Fruit fly (Drosophila melanogaster) whole organism, adult: ENCODE data around the gene Erk7.

ENCODE experiments used
- CG11617 ChIP-seq: fragments of 200-800 bp; sonication (Bioruptor generic); optimal IDR thresholded peaks from 2 replicates; lab custom pipeline; 2017; ENCODE audit warnings: mild to moderate bottlenecking, missing biosample characterization, missing genetic modification reagents, missing genetic modification characterization
- CG12768 ChIP-seq: fragments of 200-800 bp; sonication (Bioruptor generic); optimal IDR thresholded peaks from 2 replicates; lab custom pipeline; 2017; ENCODE audit warnings: missing biosample characterization, missing genetic modification characterization, mild to moderate bottlenecking, moderate library complexity, missing genetic modification reagents
- CG14711 ChIP-seq: fragments of 200-800 bp; sonication (Bioruptor generic); optimal IDR thresholded peaks from 2 replicates; lab custom pipeline; 2018; ENCODE audit warnings: missing biosample characterization, mild to moderate bottlenecking, missing genetic modification characterization, moderate library complexity
- CG1620 ChIP-seq: fragments of 200-800 bp; sonication (Bioruptor generic); optimal IDR thresholded peaks from 2 replicates; lab custom pipeline; 2016; ENCODE audit warnings: missing biosample characterization, missing genetic modification characterization
- CG33017 ChIP-seq: fragments of 200-800 bp; sonication (Bioruptor generic); optimal IDR thresholded peaks from 2 replicates; lab custom pipeline; 2018; ENCODE audit warnings: missing biosample characterization, mild to moderate bottlenecking, missing genetic modification characterization, moderate library complexity
- CG5204 ChIP-seq: fragments of 200-800 bp; sonication (Bioruptor generic); optimal IDR thresholded peaks from 2 replicates; lab custom pipeline; 2016; ENCODE audit warnings: missing biosample characterization, missing genetic modification characterization
- CG7045 ChIP-seq: fragments of 200-800 bp; sonication (Bioruptor generic); optimal IDR thresholded peaks from 2 replicates; lab custom pipeline; 2017; ENCODE audit warnings: missing biosample characterization, mild to moderate bottlenecking, missing genetic modification characterization
- CG7101 ChIP-seq: fragments of 200-800 bp; sonication (Bioruptor generic); optimal IDR thresholded peaks from 2 replicates; lab custom pipeline; 2018; ENCODE audit warnings: missing biosample characterization, mild to moderate bottlenecking, missing genetic modification characterization, moderate library complexity
- Clk ChIP-seq: fragments of 200-800 bp; sonication (Bioruptor generic); optimal IDR thresholded peaks from 2 replicates; lab custom pipeline; 2017; ENCODE audit warnings: missing biosample characterization, missing genetic modification characterization
- Crg-1 ChIP-seq: fragments of 200-800 bp; sonication (Bioruptor generic); optimal IDR thresholded peaks from 2 replicates; lab custom pipeline; 2016; ENCODE audit warnings: missing biosample characterization, missing genetic modification characterization
- Hr96 ChIP-seq: fragments of 200-800 bp; sonication (Bioruptor generic); optimal IDR thresholded peaks from 2 replicates; lab custom pipeline; 2016; ENCODE audit warnings: missing biosample characterization, missing genetic modification characterization
- Mnt ChIP-seq: fragments of 200-800 bp; sonication (Bioruptor generic); optimal IDR thresholded peaks from 2 replicates; lab custom pipeline; 2016; ENCODE audit warnings: missing biosample characterization, mild to moderate bottlenecking, missing genetic modification characterization
- bab1 ChIP-seq: fragments of 200-800 bp; sonication (Bioruptor generic); optimal IDR thresholded peaks from 3 replicates; lab custom pipeline; 2019; ENCODE audit warnings: missing biosample characterization, mild to moderate bottlenecking, missing genetic modification characterization, moderate library complexity
- cic ChIP-seq: fragments of 200-800 bp; sonication (Bioruptor generic); optimal IDR thresholded peaks from 2 replicates; lab custom pipeline; 2017; ENCODE audit warnings: missing biosample characterization, mild to moderate bottlenecking, missing genetic modification characterization, moderate library complexity
- cnc ChIP-seq, 2 experiments: fragments of >200 bp; optimal IDR thresholded peaks; 2 replicates each; lab custom pipeline; 2017
- kay ChIP-seq: fragments of 200-800 bp; sonication (Bioruptor generic); peaks from one replicate; lab custom pipeline; 2016; ENCODE audit warnings: missing biosample characterization, missing genetic modification characterization, borderline replicate concordance
- ovo ChIP-seq: fragments of 200-800 bp; sonication (Bioruptor generic); optimal IDR thresholded peaks from 2 replicates; lab custom pipeline; 2016; ENCODE audit warnings: missing biosample characterization, missing genetic modification characterization
- pad ChIP-seq: fragments of 200-800 bp; sonication (Bioruptor generic); optimal IDR thresholded peaks from 3 replicates; lab custom pipeline; 2017; ENCODE audit warnings: missing biosample characterization, missing genetic modification characterization, mild to moderate bottlenecking, moderate library complexity, missing genetic modification reagents
- tj ChIP-seq: fragments of 200-800 bp; sonication (Bioruptor generic); optimal IDR thresholded peaks from 3 replicates; lab custom pipeline; 2017; ENCODE audit warnings: missing biosample characterization, mild to moderate bottlenecking, missing genetic modification characterization, moderate library complexity
- toe ChIP-seq: fragments of 200-800 bp; sonication (Bioruptor generic); optimal IDR thresholded peaks from 2 replicates; lab custom pipeline; 2016; ENCODE audit warnings: missing biosample characterization, missing genetic modification characterization

Gene Erk7

DNA sequence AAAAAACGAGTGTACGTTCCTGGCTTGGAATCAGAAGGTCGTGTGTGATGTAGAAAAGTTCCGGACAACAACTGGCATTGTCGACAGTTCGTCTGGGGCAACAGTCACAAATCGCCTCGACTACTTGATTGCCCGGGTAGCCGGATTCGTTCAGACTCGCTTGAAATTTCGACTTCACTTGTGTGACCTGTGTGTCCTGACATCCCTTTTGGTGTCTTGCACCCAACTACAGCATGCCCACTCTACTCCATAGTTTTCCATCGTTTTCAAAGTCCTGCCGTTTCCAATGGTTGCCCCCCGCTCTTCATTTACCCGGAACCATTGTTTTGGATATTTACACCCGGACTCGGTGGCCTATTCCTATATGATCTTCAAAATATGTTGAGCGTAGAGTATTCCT, at the start of gene Erk7:
TSS of gene Erk7 (minus strand) at position 101 of the 400 bp plus-strand sequence.
- TF ChIP-seq CG11617 (no peak), CG7045 (GFP tag; lab: Kevin White, UChicago) (no peak), pad (GFP tag; lab: Kevin White, UChicago) (no peak), bab1 (GFP tag; lab: Kevin White, UChicago) (no peak), Crg-1 (GFP tag; lab: Kevin White, UChicago) (no peak), CG12768 (GFP tag; lab: Kevin White, UChicago) (no peak)

DNA sequence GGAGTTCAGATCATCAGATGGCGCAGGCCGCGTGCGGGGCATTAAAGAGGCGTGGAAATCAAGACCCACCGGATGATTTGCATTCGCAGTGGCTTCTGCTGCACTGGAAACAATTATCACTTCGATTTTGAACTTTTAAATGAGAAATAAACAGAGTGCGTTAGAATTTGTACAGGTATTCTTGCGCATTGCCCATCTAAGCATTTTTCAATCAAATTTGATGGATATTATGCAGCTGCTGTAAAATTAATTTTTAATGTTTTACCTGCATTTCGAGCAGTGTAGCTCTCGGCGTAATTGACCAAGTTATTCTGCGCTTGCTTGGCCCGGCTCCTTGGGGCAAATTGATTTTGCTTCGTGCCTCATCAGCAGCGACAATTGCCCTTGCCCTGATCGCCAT, 49.6 kb upstream of the Erk7 start:
- TF ChIP-seq pad (GFP tag; lab: Kevin White, UChicago) (no peak), Hr96 (GFP tag; lab: Kevin White, UChicago) (no peak), CG12768 (GFP tag; lab: Kevin White, UChicago) (no peak), CG7045 (GFP tag; lab: Kevin White, UChicago) (no peak), Mnt (GFP tag; lab: Kevin White, UChicago) (no peak), CG14711 (tag; lab: Kevin White, UChicago) (no peak), CG7101 (tag; lab: Kevin White, UChicago) (no peak), CG11617 (no peak), CG5204 (no peak)

DNA sequence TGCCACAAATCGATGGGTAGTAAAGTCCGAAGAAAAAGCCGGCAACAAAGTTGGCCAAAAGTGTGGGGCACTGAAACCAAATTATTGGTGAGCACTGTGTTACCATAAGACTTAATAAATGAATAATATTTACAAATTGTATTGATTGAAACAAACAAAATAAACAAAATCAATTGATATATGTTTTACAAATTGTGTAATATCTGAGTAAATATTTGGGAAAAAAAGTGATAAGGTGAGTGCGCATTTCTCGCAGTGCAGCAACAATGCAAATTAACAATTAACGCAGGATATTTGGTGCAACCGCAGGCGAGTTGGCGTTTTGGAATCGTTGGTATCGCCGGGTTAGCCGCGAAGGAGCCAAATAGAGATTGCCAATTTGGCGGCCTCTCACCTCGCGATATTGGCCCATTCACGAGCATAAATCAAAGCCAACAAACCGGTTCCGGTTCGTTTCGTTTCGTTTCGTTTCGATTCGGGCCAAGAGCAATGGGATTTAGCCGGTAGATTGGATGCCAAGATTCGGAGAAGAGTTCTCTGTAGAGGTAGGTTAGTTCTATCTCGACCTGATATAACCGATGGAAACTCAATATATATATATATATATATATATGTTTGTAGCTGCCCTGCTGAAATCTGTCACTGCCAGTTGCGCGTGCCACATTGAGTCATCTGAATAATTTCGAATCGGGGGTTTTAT, 42.6 kb upstream of the Erk7 start:
- TF ChIP-seq CG5204, result no peak
- no peak for TF ChIP-seq Clk (GFP tag; lab: Kevin White, UChicago)
- TF ChIP-seq toe (GFP tag; lab: Kevin White, UChicago), result no peak
- no peak for TF ChIP-seq CG7045 (GFP tag; lab: Kevin White, UChicago)
- no peak for TF ChIP-seq Crg-1 (GFP tag; lab: Kevin White, UChicago)
- TF ChIP-seq kay (GFP tag; lab: Kevin White, UChicago), result no peak
- no peak for TF ChIP-seq ovo (GFP tag; lab: Kevin White, UChicago)
- no peak for TF ChIP-seq cnc (optimal IDR thresholded peaks at IDR 0.05; lab: Kevin White, UChicago)
- TF ChIP-seq cic (GFP tag; lab: Kevin White, UChicago), result no peak
- no peak for TF ChIP-seq Hr96 (GFP tag; lab: Kevin White, UChicago)
- TF ChIP-seq pad (GFP tag; lab: Kevin White, UChicago), result no peak
- no peak for TF ChIP-seq CG11617
- no peak for TF ChIP-seq CG1620
- no peak for TF ChIP-seq CG7101 (tag; lab: Kevin White, UChicago)

DNA sequence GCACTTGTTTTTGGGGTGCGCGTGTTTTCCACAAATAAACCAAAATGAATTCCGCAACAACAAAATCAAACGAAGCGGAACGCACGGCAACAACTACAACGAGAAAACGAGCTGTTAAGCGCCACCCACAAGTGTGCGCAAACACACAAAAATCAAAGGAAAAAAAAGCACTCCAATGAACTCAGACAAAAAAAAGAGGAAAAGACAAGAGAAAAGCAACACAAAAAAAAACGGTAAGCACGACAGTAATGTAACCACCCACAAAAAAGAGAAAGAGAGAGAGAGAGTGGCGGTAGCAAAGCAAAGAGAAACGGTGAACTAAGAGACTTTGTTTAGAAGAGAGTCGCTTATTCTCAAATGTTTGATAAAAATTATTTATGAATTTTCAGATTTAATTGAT, 38.2 kb upstream of the Erk7 start:
- TF ChIP-seq cnc (optimal IDR thresholded peaks at IDR 0.05; lab: Kevin White, UChicago) (no peak), CG12768 (GFP tag; lab: Kevin White, UChicago) (no peak), Clk (GFP tag; lab: Kevin White, UChicago) (no peak), bab1 (GFP tag; lab: Kevin White, UChicago) (no peak), Crg-1 (GFP tag; lab: Kevin White, UChicago) (no peak), CG14711 (tag; lab: Kevin White, UChicago) (no peak), toe (GFP tag; lab: Kevin White, UChicago) (no peak), CG7045 (GFP tag; lab: Kevin White, UChicago) (no peak), Mnt (GFP tag; lab: Kevin White, UChicago) (no peak), cic (GFP tag; lab: Kevin White, UChicago) (no peak), CG5204 (no peak), tj (GFP tag; lab: Kevin White, UChicago) (no peak)

DNA sequence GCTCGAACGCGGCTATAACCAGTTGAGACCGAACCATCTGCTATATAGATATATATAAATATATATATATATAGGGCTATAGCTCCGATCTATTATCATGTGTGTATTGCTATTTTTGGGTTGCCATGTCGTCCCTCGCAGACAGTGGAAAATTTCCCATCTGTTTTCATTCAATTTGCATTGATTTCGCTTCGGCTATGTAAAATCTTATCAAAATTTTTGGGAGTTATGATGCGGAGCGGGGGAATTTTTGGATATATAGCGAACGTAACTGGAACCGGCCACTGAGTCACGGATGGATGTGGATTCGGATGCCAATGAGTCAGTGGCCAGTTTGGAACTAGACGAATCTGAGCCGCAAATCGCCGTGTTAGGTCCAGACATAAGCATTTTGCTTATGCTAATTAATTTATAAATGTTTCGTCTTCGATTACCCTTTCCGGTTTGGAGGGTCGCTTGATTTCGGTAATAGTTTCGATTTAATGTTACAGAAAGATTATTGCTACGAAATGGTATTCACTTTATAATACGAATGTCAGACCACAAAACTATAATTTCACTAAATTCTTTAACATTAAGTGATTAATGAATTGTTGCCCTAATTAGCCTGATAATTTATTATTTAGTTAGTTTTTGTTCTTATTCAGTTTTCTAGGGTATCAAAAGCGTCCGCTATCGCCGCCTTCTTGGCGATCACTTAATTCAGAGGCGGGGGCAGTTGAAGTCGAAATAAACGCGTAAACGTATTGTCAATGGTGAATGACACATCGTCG, 30.3 kb upstream of the Erk7 start:
- no peak for TF ChIP-seq cnc (optimal IDR thresholded peaks at IDR 0.05; lab: Kevin White, UChicago)
- TF ChIP-seq Hr96 (GFP tag; lab: Kevin White, UChicago), result no peak
- no peak for TF ChIP-seq CG7045 (GFP tag; lab: Kevin White, UChicago)
- no peak for TF ChIP-seq Crg-1 (GFP tag; lab: Kevin White, UChicago)
- TF ChIP-seq cic (GFP tag; lab: Kevin White, UChicago), result no peak
- no peak for TF ChIP-seq CG11617
- no peak for TF ChIP-seq CG7101 (tag; lab: Kevin White, UChicago)
- TF ChIP-seq Clk (GFP tag; lab: Kevin White, UChicago), result no peak
- no peak for TF ChIP-seq CG5204
- TF ChIP-seq toe (GFP tag; lab: Kevin White, UChicago), result no peak
- TF ChIP-seq CG33017 (tag; lab: Kevin White, UChicago), result no peak
- no peak for TF ChIP-seq tj (GFP tag; lab: Kevin White, UChicago)
- no peak for TF ChIP-seq bab1 (GFP tag; lab: Kevin White, UChicago)
- TF ChIP-seq ovo (GFP tag; lab: Kevin White, UChicago), result no peak
- TF ChIP-seq CG1620, result no peak
- no peak for TF ChIP-seq Mnt (GFP tag; lab: Kevin White, UChicago)
- no peak for TF ChIP-seq kay (GFP tag; lab: Kevin White, UChicago)
- no peak for TF ChIP-seq pad (GFP tag; lab: Kevin White, UChicago)

DNA sequence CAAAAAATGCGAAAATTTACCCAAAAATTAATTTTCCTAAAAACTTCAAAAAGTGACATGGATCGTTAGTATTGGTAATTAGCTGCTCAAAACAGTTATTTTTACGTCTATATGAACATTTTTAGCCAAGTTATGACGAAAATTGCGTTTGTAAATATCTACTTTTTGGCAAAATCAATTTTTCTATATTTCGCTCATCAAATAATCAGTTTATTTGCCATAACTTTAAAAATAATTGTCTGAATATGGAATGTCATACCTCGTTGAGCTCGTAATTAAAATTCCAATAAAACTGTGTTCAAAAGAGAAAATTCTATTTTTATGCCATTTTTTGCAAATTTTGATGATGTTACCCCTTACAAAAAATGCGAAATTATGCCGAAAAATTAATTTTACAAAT, 29.0 kb upstream of the Erk7 start:
- TF ChIP-seq Hr96 (GFP tag; lab: Kevin White, UChicago), result no peak
- TF ChIP-seq tj (GFP tag; lab: Kevin White, UChicago), result no peak
- no peak for TF ChIP-seq CG11617
- no peak for TF ChIP-seq CG33017 (tag; lab: Kevin White, UChicago)
- no peak for TF ChIP-seq CG14711 (tag; lab: Kevin White, UChicago)
- no peak for TF ChIP-seq pad (GFP tag; lab: Kevin White, UChicago)
- TF ChIP-seq cnc (optimal IDR thresholded peaks at IDR 0.05; lab: Kevin White, UChicago), result no peak
- TF ChIP-seq toe (GFP tag; lab: Kevin White, UChicago), result no peak
- no peak for TF ChIP-seq CG7045 (GFP tag; lab: Kevin White, UChicago)
- TF ChIP-seq CG5204, result no peak
- TF ChIP-seq ovo (GFP tag; lab: Kevin White, UChicago), result no peak
- TF ChIP-seq CG1620, result no peak
